Worm (Caenorhabditis elegans): ENCODE results near the gene F32D8.8.
A peak's percentile ranks its signal among the peaks of the same experiment; 100 is the strongest.

F32D8.8 gene

DNA sequence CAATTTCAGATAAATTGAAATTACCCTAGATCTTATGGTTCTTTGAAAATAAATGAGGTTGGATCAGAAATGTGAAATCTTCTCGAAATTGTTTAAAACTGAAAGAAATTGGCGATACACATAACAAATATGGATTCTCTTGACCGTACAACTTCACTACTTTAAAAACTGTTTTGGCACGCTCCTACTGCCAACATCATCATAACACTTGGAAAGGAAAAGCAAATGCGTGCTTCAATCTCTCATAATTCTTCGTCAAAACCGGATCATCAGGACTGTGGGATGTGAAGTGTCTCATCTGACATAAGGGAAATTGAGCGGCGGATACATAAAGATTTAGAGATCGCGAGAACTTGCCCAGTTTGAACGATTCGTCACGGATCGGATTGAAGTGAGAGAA is 4.5 kb downstream of the F32D8.8 start, which contains the start of gene F32D8.7:
TSS of gene F32D8.7 (plus strand) at position 329 of the 400 bp plus-strand sequence.
- TF ChIP-seq ref-1 (GFP tag; conservative IDR thresholded peaks at IDR 0.05) (no peak), ztf-29 (GFP tag; IDR thresholded peaks at IDR 0.05) (no peak), flt-1 (GFP tag; IDR thresholded peaks at IDR 0.05) (no peak), ztf-23 (GFP tag; IDR thresholded peaks at IDR 0.05) (no peak)

DNA sequence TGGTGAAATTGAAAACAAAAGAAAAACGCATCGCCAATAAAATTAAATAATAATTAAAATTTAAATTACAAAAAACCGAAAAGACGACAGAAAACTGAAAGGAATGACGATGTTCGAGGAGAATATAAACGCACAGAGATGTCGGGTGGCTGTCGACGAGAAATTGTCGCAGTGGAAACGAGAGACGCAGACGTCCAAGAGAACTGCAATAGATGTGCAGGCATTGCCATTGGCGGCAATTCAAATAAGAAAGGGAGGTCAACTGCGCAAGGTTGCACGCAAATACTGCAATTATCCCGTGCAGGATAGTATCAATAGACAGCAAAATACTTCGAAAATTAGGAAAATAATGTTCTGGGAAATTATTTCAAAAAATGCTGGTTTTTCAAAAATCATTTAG is 5.4 kb downstream of the F32D8.8 start:
- TF ChIP-seq ztf-29 (GFP tag; IDR thresholded peaks at IDR 0.05) = no peak
- TF ChIP-seq ztf-23 (GFP tag; IDR thresholded peaks at IDR 0.05) = peak; percentile 90
- 0 out of 2 replicates have a peak, but pooled peaks have one; percentile 36 for TF ChIP-seq tab-1 (GFP tag; IDR thresholded peaks at IDR 0.05)
- peak; percentile 95 for TF ChIP-seq cog-1 (tag; optimal IDR thresholded peaks at IDR 0.05)
- TF ChIP-seq ref-1 (GFP tag; conservative IDR thresholded peaks at IDR 0.05) = no peak
- peak; percentile 86 for TF ChIP-seq flt-1 (GFP tag; IDR thresholded peaks at IDR 0.05)
- TF ChIP-seq med-1 (GFP tag; optimal IDR thresholded peaks at IDR 0.05; ENCODE audit: insufficient read depth) = no peak
- peak; percentile 49; the same call in 1 of the 2 replicates for TF ChIP-seq T22C8.4 (GFP tag; IDR thresholded peaks at IDR 0.05)
- no peak for TF ChIP-seq klf-2 (GFP tag; conservative IDR thresholded peaks at IDR 0.05)

DNA sequence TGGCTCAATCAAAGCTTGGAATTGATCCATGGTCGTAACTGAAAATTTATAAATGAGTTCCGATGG is 5.6 kb downstream of the F32D8.8 start, which contains the start of gene sec-61.G:
TSS of gene sec-61.G (minus strand) at position 38 of the 66 bp plus-strand sequence.
- TF ChIP-seq ztf-29 (GFP tag; IDR thresholded peaks at IDR 0.05) = no peak
- no peak for TF ChIP-seq cog-1 (tag; optimal IDR thresholded peaks at IDR 0.05)
- no peak for TF ChIP-seq tab-1 (GFP tag; IDR thresholded peaks at IDR 0.05)
- TF ChIP-seq T22C8.4 (GFP tag; IDR thresholded peaks at IDR 0.05) = no peak
- no peak for TF ChIP-seq ref-1 (GFP tag; conservative IDR thresholded peaks at IDR 0.05)
- no peak for TF ChIP-seq flt-1 (GFP tag; IDR thresholded peaks at IDR 0.05)
- TF ChIP-seq klf-2 (GFP tag; conservative IDR thresholded peaks at IDR 0.05) = no peak
- TF ChIP-seq med-1 (GFP tag; optimal IDR thresholded peaks at IDR 0.05; ENCODE audit: insufficient read depth) = no peak
- no peak for TF ChIP-seq ztf-23 (GFP tag; IDR thresholded peaks at IDR 0.05)

DNA sequence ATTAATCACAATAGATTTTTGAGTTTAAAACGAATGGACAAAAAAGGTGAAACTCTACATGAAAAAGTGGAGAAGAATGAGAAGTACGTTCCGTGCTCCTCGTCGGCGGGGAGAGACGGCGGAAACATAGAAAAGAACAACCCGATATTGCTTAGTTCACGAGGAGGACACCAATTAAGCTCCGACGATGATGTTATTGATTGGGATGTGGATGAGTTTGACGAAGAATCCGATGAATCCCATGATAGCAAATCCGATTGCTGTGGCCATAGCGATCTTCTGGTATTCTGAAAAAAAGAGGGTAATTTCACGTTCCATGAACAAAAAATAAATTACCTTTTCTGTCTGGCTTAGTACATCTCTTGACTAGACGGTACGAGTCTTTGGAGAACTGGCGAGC is 5.9 kb downstream of the F32D8.8 start:
- TF ChIP-seq cog-1 (tag; optimal IDR thresholded peaks at IDR 0.05) (no peak), med-1 (GFP tag; optimal IDR thresholded peaks at IDR 0.05; ENCODE audit: insufficient read depth) (no peak), klf-2 (GFP tag; conservative IDR thresholded peaks at IDR 0.05) (no peak), T22C8.4 (GFP tag; IDR thresholded peaks at IDR 0.05) (no peak), tab-1 (GFP tag; IDR thresholded peaks at IDR 0.05) (no peak), ztf-23 (GFP tag; IDR thresholded peaks at IDR 0.05) (no peak), ref-1 (GFP tag; conservative IDR thresholded peaks at IDR 0.05) (no peak), ztf-29 (GFP tag; IDR thresholded peaks at IDR 0.05) (no peak), flt-1 (GFP tag; IDR thresholded peaks at IDR 0.05) (no peak)

DNA sequence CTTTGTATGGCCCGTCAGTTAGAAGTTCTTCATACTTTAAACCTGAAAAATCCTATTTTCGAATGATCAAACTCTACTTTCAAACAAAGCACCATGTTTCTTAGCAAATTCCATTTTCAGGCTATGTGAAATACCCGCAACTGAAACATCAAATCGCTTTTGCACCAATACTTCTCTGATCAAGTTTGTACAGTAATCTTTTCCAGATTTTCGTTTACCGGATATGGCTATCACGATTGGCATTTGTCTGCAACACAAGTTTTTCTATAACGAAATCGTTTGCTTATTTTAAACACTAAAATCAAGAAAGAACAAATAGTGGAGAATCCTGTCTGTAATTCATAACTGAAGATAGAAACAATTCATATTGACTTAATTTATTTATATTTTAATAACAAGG is 6.3 kb downstream of the F32D8.8 start, which contains the start of gene F32D8.13:
TSS of gene F32D8.13 (minus strand) at position 249 of the 400 bp plus-strand sequence.
- no peak for TF ChIP-seq med-1 (GFP tag; optimal IDR thresholded peaks at IDR 0.05; ENCODE audit: insufficient read depth)

DNA sequence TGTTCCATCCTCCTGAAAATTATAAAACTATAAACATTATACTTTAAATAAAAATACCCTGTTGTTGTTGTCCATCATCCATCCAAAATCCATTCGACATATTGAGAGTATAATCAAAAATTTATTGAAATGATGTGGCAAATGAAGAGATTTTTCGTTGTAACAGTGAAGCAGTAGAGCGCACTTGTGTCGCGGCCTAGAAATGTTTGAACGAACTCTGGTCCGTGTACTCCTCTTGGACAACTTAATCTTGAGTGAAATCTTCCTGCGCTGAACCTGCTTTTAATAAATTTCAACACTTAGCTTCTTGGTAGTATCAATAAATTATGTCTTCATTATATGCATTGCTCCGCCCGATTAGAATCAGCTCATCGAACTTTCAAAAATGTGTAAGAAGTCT is 8.0 kb downstream of the F32D8.8 start, which contains the start of the genes F32D8.14 and F32D8.5:
TSS of gene F32D8.14 (minus strand) at position 188 of the 400 bp plus-strand sequence.
TSS of gene F32D8.5 (plus strand) at position 200 of the 400 bp plus-strand sequence.
- TF ChIP-seq flt-1 (GFP tag; IDR thresholded peaks at IDR 0.05) (peak; percentile 57; the same call in 1 of the 2 replicates), ztf-23 (GFP tag; IDR thresholded peaks at IDR 0.05) (peak; percentile 78; the same call in 1 of the 2 replicates), klf-2 (GFP tag; conservative IDR thresholded peaks at IDR 0.05) (no peak), cog-1 (tag; optimal IDR thresholded peaks at IDR 0.05) (peak; percentile 4)

DNA sequence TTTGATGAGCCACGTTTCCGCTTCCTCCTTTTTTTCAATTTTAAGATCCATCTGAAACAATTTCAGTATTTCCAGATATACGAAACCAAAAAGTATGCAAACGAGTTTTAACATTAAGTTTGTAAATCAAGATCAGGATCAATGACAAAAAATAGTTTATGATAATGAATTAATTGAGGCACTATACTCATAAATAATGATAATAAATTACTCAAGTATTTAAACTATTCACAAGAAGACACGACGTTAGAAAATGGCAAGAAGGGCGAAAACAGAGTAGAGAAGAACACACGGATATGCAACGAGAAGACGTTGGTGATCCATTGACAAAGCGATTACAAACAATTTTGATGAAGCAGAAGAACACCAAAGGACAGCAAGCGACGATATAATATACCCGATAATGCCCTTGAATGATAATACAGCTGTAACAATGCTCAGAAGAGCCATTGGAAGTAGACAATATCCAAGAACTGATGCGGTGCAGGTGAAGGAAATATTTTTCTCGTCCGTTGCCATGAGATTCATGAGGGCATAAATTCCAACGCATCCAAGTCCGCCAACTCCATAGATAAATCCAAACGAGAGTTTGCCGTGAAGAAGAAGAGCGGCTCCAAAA is 9.0 kb downstream of the F32D8.8 start, which contains the start of gene F32D8.4:
TSS of gene F32D8.4 (minus strand) at position 51 of the 619 bp plus-strand sequence.
- TF ChIP-seq cog-1 (tag; optimal IDR thresholded peaks at IDR 0.05) = no peak
- no peak for TF ChIP-seq klf-2 (GFP tag; conservative IDR thresholded peaks at IDR 0.05)
- TF ChIP-seq ref-1 (GFP tag; conservative IDR thresholded peaks at IDR 0.05) = no peak
- no peak for TF ChIP-seq ztf-29 (GFP tag; IDR thresholded peaks at IDR 0.05)
- TF ChIP-seq flt-1 (GFP tag; IDR thresholded peaks at IDR 0.05) = no peak
- no peak for TF ChIP-seq tab-1 (GFP tag; IDR thresholded peaks at IDR 0.05)
- TF ChIP-seq T22C8.4 (GFP tag; IDR thresholded peaks at IDR 0.05) = no peak
- no peak for TF ChIP-seq med-1 (GFP tag; optimal IDR thresholded peaks at IDR 0.05; ENCODE audit: insufficient read depth)
- no peak for TF ChIP-seq ztf-23 (GFP tag; IDR thresholded peaks at IDR 0.05)

DNA sequence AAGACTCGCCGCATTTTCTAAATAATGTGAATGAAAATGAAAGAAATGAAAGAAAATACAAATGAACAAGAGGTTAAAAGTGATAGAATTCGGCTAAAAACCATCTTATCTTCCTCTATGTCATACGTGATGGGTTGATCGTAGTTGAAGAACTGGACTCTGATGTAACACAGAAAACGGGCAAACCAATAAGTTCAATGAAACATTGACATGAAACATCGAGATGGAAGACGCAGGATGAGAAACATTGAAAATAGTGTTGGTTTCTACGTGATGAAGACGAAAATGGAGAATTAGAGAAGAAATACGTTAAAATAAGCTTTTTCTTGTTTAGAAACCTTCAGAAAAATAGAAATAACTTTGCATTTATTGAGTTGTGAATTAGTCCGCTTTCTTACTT is 11.6 kb downstream of the F32D8.8 start, which contains the start of gene F32D8.12:
TSS of gene F32D8.12 (minus strand) at position 48 of the 400 bp plus-strand sequence.
- TF ChIP-seq klf-2 (GFP tag; conservative IDR thresholded peaks at IDR 0.05) = no peak
- no peak for TF ChIP-seq T22C8.4 (GFP tag; IDR thresholded peaks at IDR 0.05)
- no peak for TF ChIP-seq ztf-23 (GFP tag; IDR thresholded peaks at IDR 0.05)
- TF ChIP-seq tab-1 (GFP tag; IDR thresholded peaks at IDR 0.05) = no peak
- TF ChIP-seq cog-1 (tag; optimal IDR thresholded peaks at IDR 0.05) = no peak
- no peak for TF ChIP-seq flt-1 (GFP tag; IDR thresholded peaks at IDR 0.05)
- no peak for TF ChIP-seq med-1 (GFP tag; optimal IDR thresholded peaks at IDR 0.05; ENCODE audit: insufficient read depth)
- TF ChIP-seq ref-1 (GFP tag; conservative IDR thresholded peaks at IDR 0.05) = no peak
- TF ChIP-seq ztf-29 (GFP tag; IDR thresholded peaks at IDR 0.05) = no peak

DNA sequence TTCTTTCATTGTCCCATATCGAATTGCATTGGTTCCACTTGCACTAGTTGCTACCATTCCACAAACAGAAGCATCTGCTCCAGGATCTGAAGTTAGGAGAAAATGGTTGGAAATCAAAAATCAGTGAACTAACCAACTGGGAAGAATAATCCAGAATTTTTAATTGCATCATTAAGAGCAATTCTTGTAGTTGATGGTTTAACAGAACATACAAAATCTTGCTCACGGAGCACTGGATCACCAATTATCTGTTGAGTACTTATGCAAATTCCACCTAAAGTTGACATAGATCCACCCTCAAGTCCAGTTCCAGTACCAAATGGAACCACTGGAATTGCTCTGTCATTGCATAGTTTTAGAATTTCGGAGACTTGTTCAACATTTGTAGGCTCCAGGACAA is 12.8 kb downstream of the F32D8.8 start:
- TF ChIP-seq tab-1 (GFP tag; IDR thresholded peaks at IDR 0.05) (no peak), klf-2 (GFP tag; conservative IDR thresholded peaks at IDR 0.05) (no peak)

DNA sequence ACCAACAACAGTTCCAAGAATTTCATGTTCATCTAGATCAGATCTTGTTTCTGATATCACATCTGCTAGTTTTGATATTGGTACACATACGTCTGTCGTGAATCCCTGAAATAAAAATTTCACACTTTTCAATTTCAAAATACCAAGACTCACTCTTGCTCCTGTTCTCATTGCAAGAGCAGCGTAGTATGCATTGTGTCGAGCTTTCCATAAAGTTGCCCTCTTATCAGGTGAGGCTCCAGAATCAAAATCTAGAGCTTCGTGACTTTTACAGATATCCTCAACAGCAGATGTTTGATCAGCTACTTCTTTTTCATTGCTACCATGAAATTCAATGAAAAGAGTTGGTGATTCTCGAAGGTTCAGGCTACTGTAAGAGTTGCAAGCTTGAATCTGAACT is 13.5 kb downstream of the F32D8.8 start, which contains the start of gene F32D8.11:
TSS of gene F32D8.11 (minus strand) at position 101 of the 400 bp plus-strand sequence.
- TF ChIP-seq cog-1 (tag; optimal IDR thresholded peaks at IDR 0.05) = no peak
- TF ChIP-seq klf-2 (GFP tag; conservative IDR thresholded peaks at IDR 0.05) = no peak
- TF ChIP-seq ref-1 (GFP tag; conservative IDR thresholded peaks at IDR 0.05) = no peak
- TF ChIP-seq T22C8.4 (GFP tag; IDR thresholded peaks at IDR 0.05) = no peak
- no peak for TF ChIP-seq flt-1 (GFP tag; IDR thresholded peaks at IDR 0.05)
- no peak for TF ChIP-seq ztf-29 (GFP tag; IDR thresholded peaks at IDR 0.05)
- no peak for TF ChIP-seq tab-1 (GFP tag; IDR thresholded peaks at IDR 0.05)
- no peak for TF ChIP-seq med-1 (GFP tag; optimal IDR thresholded peaks at IDR 0.05; ENCODE audit: insufficient read depth)
- no peak for TF ChIP-seq ztf-23 (GFP tag; IDR thresholded peaks at IDR 0.05)

Data from whole organism, midembryonic.